Worm (Caenorhabditis elegans) whole organism, late embryonic: ENCODE measurements around the gene C09G5.13.

Experiments
- C38D4.7 ChIP-seq: fragments of 200-800 bp; sonication (Bioruptor generic); optimal IDR thresholded peaks from 2 replicates; lab custom pipeline; 2018; ENCODE audit warnings: mild to moderate bottlenecking, missing genetic modification characterization, moderate library complexity, missing compliant biosample characterization
- fax-1 ChIP-seq: sonication (generic microtip); optimal IDR thresholded peaks from 2 replicates; lab custom pipeline; 2016; ENCODE audit warnings: missing genotype, missing genetic modification characterization, missing compliant biosample characterization
- tbx-2 ChIP-seq: sonication (generic microtip); optimal IDR thresholded peaks from 2 replicates; lab custom pipeline; 2016; ENCODE audit warnings: missing genetic modification characterization, missing compliant biosample characterization

DNA sequence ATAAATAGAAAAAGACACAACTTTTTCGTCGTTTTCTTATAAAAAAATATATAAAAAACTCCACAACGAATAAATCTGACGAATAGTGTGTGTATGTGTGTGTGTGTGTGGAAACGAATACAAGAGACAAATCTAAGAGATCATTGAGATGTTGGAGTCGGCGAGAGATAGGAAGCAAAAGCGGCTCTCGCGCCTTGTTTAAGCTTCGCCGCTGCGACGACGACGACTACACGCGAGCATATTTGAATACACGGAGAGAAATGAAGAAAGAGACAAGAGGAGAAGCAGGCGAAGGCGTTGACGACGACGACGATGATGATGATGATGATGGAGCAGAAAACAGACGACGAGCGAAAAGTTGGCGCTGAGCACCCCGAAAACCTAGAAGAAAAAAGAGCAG is 27.6 kb downstream of the C09G5.13 start:
- TF ChIP-seq tbx-2 (tag; lab: Kevin White, UChicago) (no peak), fax-1 (tag; lab: Kevin White, UChicago) (no peak), C38D4.7 (GFP tag; lab: Kevin White, UChicago) (no peak)
